Fruit fly (Drosophila melanogaster) whole organism, embryonic: ENCODE measurements around the gene CG5157.
A peak's percentile ranks its signal among the peaks of the same experiment; 100 is the strongest.

Experiments used
- Antp ChIP-seq: fragments of 200-800 bp; sonication (Bioruptor generic); optimal IDR thresholded peaks from 3 replicates; lab custom pipeline; 2016; ENCODE audit warnings: missing biosample characterization, missing genetic modification characterization
- CG11695 ChIP-seq: fragments of 200-800 bp; sonication (Bioruptor generic); IDR thresholded peaks from 3 replicates; pipeline ENCODE4 v1.3.6; 2022; ENCODE audit warnings: missing biosample characterization, missing genetic modification characterization
- CG12071 ChIP-seq: fragments of 200-800 bp; sonication (Bioruptor generic); optimal IDR thresholded peaks from 3 replicates; lab custom pipeline; 2018; ENCODE audit warnings: missing biosample characterization, mild to moderate bottlenecking, missing genetic modification characterization
- CG12104 ChIP-seq: fragments of 200-800 bp; sonication (Bioruptor generic); optimal IDR thresholded peaks from 3 replicates; lab custom pipeline; 2016; ENCODE audit warnings: missing biosample characterization, missing genetic modification characterization
- CG13424 ChIP-seq: fragments of 200-800 bp; sonication (Bioruptor generic); optimal IDR thresholded peaks from 2 replicates; lab custom pipeline; 2019; ENCODE audit warnings: missing biosample characterization, mild to moderate bottlenecking, missing genetic modification characterization, moderate library complexity
- CG1529 ChIP-seq: fragments of 200-800 bp; sonication (Bioruptor generic); optimal IDR thresholded peaks from 3 replicates; lab custom pipeline; 2018; ENCODE audit warnings: missing biosample characterization, missing genetic modification characterization
- CG15479 ChIP-seq: fragments of 200-800 bp; sonication (Bioruptor generic); optimal IDR thresholded peaks from 3 replicates; lab custom pipeline; 2019; ENCODE audit warnings: missing biosample characterization, mild to moderate bottlenecking, missing genetic modification characterization, moderate library complexity
- CG17829 ChIP-seq: fragments of 200-800 bp; optimal IDR thresholded peaks from 2 replicates; lab custom pipeline; 2019; ENCODE audit warnings: missing biosample characterization, mild to moderate bottlenecking, missing genetic modification characterization, moderate library complexity
- CG18619 ChIP-seq: fragments of 200-800 bp; sonication (Bioruptor generic); optimal IDR thresholded peaks from 3 replicates; lab custom pipeline; 2017; ENCODE audit warnings: missing biosample characterization, mild to moderate bottlenecking, missing genetic modification characterization
- CG2120 ChIP-seq: fragments of 200-800 bp; sonication (Bioruptor generic); optimal IDR thresholded peaks from 3 replicates; lab custom pipeline; 2016; ENCODE audit warnings: missing biosample characterization, missing genetic modification characterization
- CG2889 ChIP-seq: fragments of 200-800 bp; sonication (Bioruptor generic); IDR thresholded peaks from 3 replicates; pipeline ENCODE4 v1.3.6; 2022; ENCODE audit warnings: missing biosample characterization, missing genetic modification characterization
- CG3995 ChIP-seq: fragments of 200-800 bp; sonication (Bioruptor generic); optimal IDR thresholded peaks from 3 replicates; lab custom pipeline; 2016; ENCODE audit warnings: missing biosample characterization, missing genetic modification characterization
- CG7928 ChIP-seq: fragments of 200-800 bp; sonication (Bioruptor generic); optimal IDR thresholded peaks from 2 replicates; lab custom pipeline; 2017; ENCODE audit warnings: missing biosample characterization, mild to moderate bottlenecking, missing genetic modification characterization
- CG9797 ChIP-seq: fragments of 200-800 bp; sonication (Bioruptor generic); optimal IDR thresholded peaks from 3 replicates; lab custom pipeline; 2018; ENCODE audit warnings: missing biosample characterization, mild to moderate bottlenecking, missing genetic modification characterization
- Chrac-16 ChIP-seq: fragments of 200-800 bp; sonication (Bioruptor generic); optimal IDR thresholded peaks from 3 replicates; lab custom pipeline; 2016; ENCODE audit warnings: missing biosample characterization, missing genetic modification characterization
- Doc3 ChIP-seq: fragments of 200-800 bp; sonication (Bioruptor generic); IDR thresholded peaks from 3 replicates; pipeline ENCODE4 v1.3.6; 2022; ENCODE audit warnings: missing biosample characterization, missing genetic modification characterization; ENCODE audit not compliant: partially characterized antibody
- Dref ChIP-seq: fragments of 200-800 bp; sonication (Bioruptor generic); IDR thresholded peaks from 2 replicates; pipeline ENCODE4 v1.3.6; 2022; ENCODE audit warnings: missing biosample characterization, missing genetic modification characterization
- E2f2 ChIP-seq: fragments of 200-800 bp; sonication (Bioruptor generic); IDR thresholded peaks from 2 replicates; pipeline ENCODE4 v1.3.6; 2022; ENCODE audit warnings: missing biosample characterization, missing genetic modification characterization
- Eip74EF ChIP-seq, 2 experiments: fragments of 200-800 bp in 1 of 2; fragments of >200 bp in 1 of 2; sonication (Bioruptor generic) in 1 of 2; optimal IDR thresholded peaks; 2 replicates each; lab custom pipeline; 2017 to 2019; ENCODE audit warnings: missing biosample characterization in 2 of 2, missing genetic modification characterization in 2 of 2, mild to moderate bottlenecking in 1 of 2, moderate library complexity in 1 of 2
- Elba2 ChIP-seq: fragments of 200-800 bp; sonication (Bioruptor generic); optimal IDR thresholded peaks from 3 replicates; lab custom pipeline; 2016; ENCODE audit warnings: missing biosample characterization, missing genetic modification characterization
- HLHmδ ChIP-seq: fragments of 200-800 bp; sonication (Bioruptor generic); optimal IDR thresholded peaks from 2 replicates; lab custom pipeline; 2018; ENCODE audit warnings: missing biosample characterization, mild to moderate bottlenecking, missing genetic modification characterization, moderate library complexity
- Jarid2 ChIP-seq: fragments of 200-800 bp; sonication (Bioruptor generic); optimal IDR thresholded peaks from 3 replicates; lab custom pipeline; 2017; ENCODE audit warnings: mild to moderate bottlenecking, missing biosample characterization, missing genetic modification reagents, missing genetic modification characterization
- Max ChIP-seq: fragments of 200-800 bp; sonication (Bioruptor generic); optimal IDR thresholded peaks from 2 replicates; lab custom pipeline; 2016; ENCODE audit warnings: missing biosample characterization, mild to moderate bottlenecking, missing genetic modification characterization
- Myb ChIP-seq: fragments of 200-800 bp; sonication (Bioruptor generic); optimal IDR thresholded peaks from 2 replicates; lab custom pipeline; 2016; ENCODE audit warnings: missing biosample characterization, missing genetic modification characterization
- Neu2 ChIP-seq: fragments of 200-800 bp; sonication (Bioruptor generic); optimal IDR thresholded peaks from 3 replicates; lab custom pipeline; 2016; ENCODE audit warnings: missing biosample characterization, missing genetic modification characterization, borderline replicate concordance
- Oaz ChIP-seq: fragments of 200-800 bp; sonication (Bioruptor generic); IDR thresholded peaks from 2 replicates; pipeline ENCODE4 v1.3.6; 2022; ENCODE audit warnings: missing biosample characterization, missing genetic modification characterization
- Opbp ChIP-seq: fragments of 200-800 bp; sonication (Bioruptor generic); IDR thresholded peaks from 3 replicates; pipeline ENCODE4 v1.3.6; 2022; ENCODE audit warnings: missing biosample characterization, missing genetic modification characterization; ENCODE audit not compliant: partially characterized antibody
- Rfx ChIP-seq: fragments of 200-800 bp; sonication (Bioruptor generic); IDR thresholded peaks from 2 replicates; pipeline ENCODE4 v1.3.6; 2022; ENCODE audit warnings: missing biosample characterization, missing genetic modification characterization
- Scr ChIP-seq: fragments of 200-800 bp; sonication (Bioruptor generic); IDR thresholded peaks from 2 replicates; pipeline ENCODE4 v1.3.6; 2022; ENCODE audit warnings: missing biosample characterization, missing genetic modification characterization; ENCODE audit not compliant: partially characterized antibody
- Usf ChIP-seq: fragments of 200-800 bp; sonication (Bioruptor generic); optimal IDR thresholded peaks from 2 replicates; lab custom pipeline; 2017; ENCODE audit warnings: missing genotype, missing biosample characterization, missing genetic modification characterization
- amos ChIP-seq: fragments of 200-800 bp; sonication (Bioruptor generic); IDR thresholded peaks from 2 replicates; pipeline ENCODE4 v1.3.6; 2022; ENCODE audit warnings: missing biosample characterization, missing genetic modification characterization; ENCODE audit not compliant: partially characterized antibody
- cg ChIP-seq: fragments of 200-800 bp; sonication (Bioruptor generic); optimal IDR thresholded peaks from 3 replicates; lab custom pipeline; 2019; ENCODE audit warnings: missing biosample characterization, mild to moderate bottlenecking, missing genetic modification characterization, moderate library complexity
- crol ChIP-seq: fragments of 200-800 bp; sonication (Bioruptor generic); IDR thresholded peaks from 2 replicates; pipeline ENCODE4 v1.3.6; 2022; ENCODE audit warnings: missing biosample characterization, missing genetic modification characterization
- crp ChIP-seq, 2 experiments: fragments of 200-800 bp; sonication (Bioruptor generic); optimal IDR thresholded peaks; 2 replicates in 1 of 2; 3 replicates in 1 of 2; lab custom pipeline; 2017; ENCODE audit warnings: missing biosample characterization in 2 of 2, missing genetic modification characterization in 2 of 2, mild to moderate bottlenecking in 1 of 2, moderate library complexity in 1 of 2
- exex ChIP-seq: fragments of 200-800 bp; sonication (Bioruptor generic); optimal IDR thresholded peaks from 4 replicates; lab custom pipeline; 2018; ENCODE audit warnings: missing biosample characterization, mild to moderate bottlenecking, missing genetic modification characterization, moderate library complexity
- gcm2 ChIP-seq: fragments of 200-800 bp; sonication (Bioruptor generic); optimal IDR thresholded peaks from 2 replicates; lab custom pipeline; 2016; ENCODE audit warnings: missing biosample characterization, missing genetic modification characterization
- gfzf ChIP-seq: fragments of 200-800 bp; sonication (Bioruptor generic); optimal IDR thresholded peaks from 2 replicates; lab custom pipeline; 2016; ENCODE audit warnings: missing biosample characterization, mild to moderate bottlenecking, missing genetic modification characterization, moderate library complexity
- knrl ChIP-seq: fragments of 200-800 bp; sonication (Bioruptor generic); IDR thresholded peaks from 3 replicates; pipeline ENCODE4 v1.3.6; 2022; ENCODE audit warnings: missing biosample characterization, missing genetic modification characterization; ENCODE audit not compliant: partially characterized antibody
- lola ChIP-seq, 3 experiments: fragments of >200 bp in 2 of 3; fragments of 200-800 bp in 1 of 3; sonication (Bioruptor generic) in 1 of 3; optimal IDR thresholded peaks; 2 replicates each; lab custom pipeline; 2017 to 2019; ENCODE audit warnings: missing biosample characterization in 3 of 3, missing genetic modification characterization in 3 of 3, mild to moderate bottlenecking in 1 of 3, moderate library complexity in 1 of 3
- onecut ChIP-seq: fragments of 200-800 bp; sonication (Bioruptor generic); IDR thresholded peaks from 2 replicates; pipeline ENCODE4 v1.3.6; 2022; ENCODE audit warnings: missing biosample characterization, missing genetic modification characterization
- otp ChIP-seq: fragments of 200-800 bp; sonication (Bioruptor generic); IDR thresholded peaks from 3 replicates; pipeline ENCODE4, ENCODE4 v1.3.6; 2022; ENCODE audit warnings: missing biosample characterization, missing genetic modification characterization
- pzg ChIP-seq: fragments of 200-800 bp; sonication (Bioruptor generic); optimal IDR thresholded peaks from 3 replicates; lab custom pipeline; 2018; ENCODE audit warnings: missing biosample characterization, mild to moderate bottlenecking, missing genetic modification characterization, moderate library complexity
- ranshi ChIP-seq: fragments of 200-800 bp; sonication (Bioruptor generic); IDR thresholded peaks from 2 replicates; pipeline ENCODE4 v1.3.6; 2022; ENCODE audit warnings: missing biosample characterization, missing genetic modification characterization
- shn ChIP-seq: fragments of 200-800 bp; sonication (Bioruptor generic); optimal IDR thresholded peaks from 3 replicates; lab custom pipeline; 2016; ENCODE audit warnings: missing biosample characterization, missing genetic modification characterization
- ssp ChIP-seq: fragments of 200-800 bp; sonication (Bioruptor generic); IDR thresholded peaks from 2 replicates; pipeline ENCODE4 v1.3.6; 2022; ENCODE audit warnings: missing biosample characterization, missing genetic modification characterization
- stwl ChIP-seq: fragments of 200-800 bp; sonication (Bioruptor generic); optimal IDR thresholded peaks from 3 replicates; lab custom pipeline; 2018; ENCODE audit warnings: missing biosample characterization, mild to moderate bottlenecking, missing genetic modification characterization, moderate library complexity

Gene CG5157

dm6 chr3L:16113607-16114337 is 23.9 kb downstream of the CG5157 start (continued):
- TF ChIP-seq CG12104 (peak; percentile 89), onecut (GFP tag; lab: Robert Waterston, UW) (peak; percentile 72), lola (GFP tag; optimal IDR thresholded peaks at IDR 0.05; lab: Kevin White, UChicago) (peak in 1 of 3 experiments; percentile 66), CG15479 (GFP tag; lab: Kevin White, UChicago) (peak; percentile 99), CG2120 (peak; percentile 93), Jarid2 (GFP tag; lab: Kevin White, UChicago) (no peak), Scr (GFP tag; lab: Robert Waterston, UW) (peak; percentile 62), CG7928 (GFP tag; lab: Kevin White, UChicago) (peak; percentile 21), CG12071 (GFP tag; lab: Kevin White, UChicago) (no peak), Oaz (GFP tag; lab: Robert Waterston, UW) (no peak; the same call in 1 of the 2 replicates), Usf (GFP tag; lab: Kevin White, UChicago) (peak; percentile 34), CG3995 (GFP tag; lab: Kevin White, UChicago) (no peak), Antp (peak; percentile 88), ranshi (GFP tag; lab: Robert Waterston, UW) (peak; percentile 75; the same call in 1 of the 2 replicates), CG18619 (GFP tag; lab: Kevin White, UChicago) (peak; percentile 82), Max (GFP tag; lab: Kevin White, UChicago) (peak; percentile 88)

DNA sequence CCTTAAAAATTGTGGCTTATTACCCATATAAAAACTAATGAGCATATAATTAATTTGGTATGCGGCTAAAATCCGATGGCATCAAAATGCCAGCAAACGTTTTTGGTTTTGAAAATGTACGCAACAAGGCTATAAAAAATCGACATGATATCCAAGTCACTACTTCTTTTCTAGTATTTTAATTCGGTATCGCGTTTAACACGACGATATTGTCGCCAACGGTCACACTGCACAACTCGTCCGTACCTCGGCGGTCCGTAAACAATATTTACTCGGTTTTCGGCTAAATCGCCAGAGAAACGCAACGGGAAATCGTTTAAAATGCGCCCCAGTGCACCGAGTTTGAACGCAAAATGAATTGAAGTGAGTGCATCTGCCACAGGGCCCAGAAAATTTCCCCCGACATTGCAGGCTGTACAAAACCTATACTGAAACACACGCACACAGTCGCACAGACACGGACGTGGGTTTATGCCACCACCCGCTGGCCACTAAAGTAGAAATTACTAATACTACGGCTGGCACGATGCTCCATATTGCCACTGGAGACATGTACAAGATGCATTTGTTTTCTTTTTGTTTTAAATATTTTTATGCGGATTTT is 24.6 kb downstream of the CG5157 start, which contains the start of gene Taf4:
TSS of gene Taf4 (plus strand) at position 210 of the 604 bp plus-strand sequence.
- TF ChIP-seq amos (GFP tag; lab: Robert Waterston, UW) (peak; percentile 36; the same call in 1 of the 2 replicates), exex (tag; lab: Kevin White, UChicago) (no peak), ssp (GFP tag; lab: Robert Waterston, UW) (peak; percentile 57; the same call in 1 of the 2 replicates), shn (no peak), CG13424 (tag; lab: Kevin White, UChicago) (no peak), E2f2 (GFP tag; lab: Robert Waterston, UW) (peak; percentile 28), CG1529 (GFP tag; lab: Kevin White, UChicago) (peak; percentile 31), CG11695 (peak; percentile 81; the same call in 2 of the 3 replicates), CG17829 (tag; lab: Kevin White, UChicago) (no peak), Rfx (GFP tag; lab: Robert Waterston, UW) (no peak), CG9797 (GFP tag; lab: Kevin White, UChicago) (peak; percentile 43), Elba2 (no peak), HLHmδ (GFP tag; lab: Kevin White, UChicago) (peak; percentile 16), Opbp (GFP tag; lab: Robert Waterston, UW) (peak; percentile 54; the same call in 1 of the 3 replicates), crp (GFP tag; optimal IDR thresholded peaks at IDR 0.05; lab: Kevin White, UChicago) (no peak), otp (GFP tag; lab: Robert Waterston, UW) (no peak), Chrac-16 (GFP tag; lab: Kevin White, UChicago) (no peak), Dref (peak; percentile 48), crol (GFP tag; lab: Robert Waterston, UW) (peak; percentile 84), stwl (tag; lab: Kevin White, UChicago) (no peak), cg (GFP tag; lab: Kevin White, UChicago) (peak; percentile 91), CG3995 (GFP tag; lab: Kevin White, UChicago) (peak; percentile 95), gcm2 (peak; percentile 51), pzg (peak; percentile 39), Myb (GFP tag; lab: Kevin White, UChicago) (peak; percentile 8), knrl (GFP tag; lab: Robert Waterston, UW) (no peak), gfzf (peak; percentile 75), Eip74EF (GFP tag; optimal IDR thresholded peaks at IDR 0.05; lab: Kevin White, UChicago) (no peak), Neu2 (GFP tag; lab: Kevin White, UChicago) (peak; percentile 47), Doc3 (GFP tag; lab: Robert Waterston, UW) (no peak), CG2889 (GFP tag; lab: Robert Waterston, UW) (0 out of 3 replicates have a peak, but pooled peaks have one; percentile 56)
